In genomic region chrIII:1937879-1938438, ce11 we compare ENCODE assay signal across 1 worm cellular context.
TF ChIP-seq lines count a peak whose summit lies in the region.

No protein-coding gene starts in this region.

TF ChIP-seq in whole organism, L1 larva, 84 proteins besides CTCF, POLR2A, EP300 and RAD21 (continued from another document):
- no peak for TF ChIP-seq efl-1 (optimal IDR thresholded peaks at IDR 0.05; lab: Kevin White, UChicago)
- TF ChIP-seq efl-1 (GFP tag; optimal IDR thresholded peaks at IDR 0.05 in 1 of 2; lab: Kevin White, UChicago) = peak in 1 of 2 experiments; percentile 92
- no peak for TF ChIP-seq dsc-1 (tag; optimal IDR thresholded peaks at IDR 0.05; lab: Kevin White, UChicago)
- TF ChIP-seq skn-1 (tag; optimal IDR thresholded peaks at IDR 0.05; lab: Kevin White, UChicago) = no peak
- no peak for TF ChIP-seq lin-14 (GFP tag; optimal IDR thresholded peaks at IDR 0.05; lab: Kevin White, UChicago)
- no peak for TF ChIP-seq elt-3 (tag; optimal IDR thresholded peaks at IDR 0.05; lab: Kevin White, UChicago)
- no peak for TF ChIP-seq isw-1 (GFP tag; IDR thresholded peaks at IDR 0.05; lab: Robert Waterston, UW)
- TF ChIP-seq grh-1 (GFP tag; IDR thresholded peaks at IDR 0.05; lab: Robert Waterston, UW) = no peak
- TF ChIP-seq nhr-84 (tag; optimal IDR thresholded peaks at IDR 0.05; lab: Kevin White, UChicago) = no peak
- no peak for TF ChIP-seq ceh-82 (tag; optimal IDR thresholded peaks at IDR 0.05; lab: Kevin White, UChicago)
- no peak for TF ChIP-seq tlp-1 (tag; optimal IDR thresholded peaks at IDR 0.05; lab: Kevin White, UChicago)
- no peak for TF ChIP-seq sup-37 (GFP tag; optimal IDR thresholded peaks at IDR 0.05; lab: Kevin White, UChicago)
- no peak for TF ChIP-seq nhr-19 (GFP tag; conservative IDR thresholded peaks at IDR 0.05; lab: Robert Waterston, UW)
- peak; percentile 34 to 59 for TF ChIP-seq lsy-2 (tag; optimal IDR thresholded peaks at IDR 0.05; lab: Kevin White, UChicago)
TF ChIP-seq in whole organism, L1 larva: peak in this region for 4.
